Worm (Caenorhabditis elegans) whole organism, mixed stage, embryonic: ENCODE results near the gene daz-1.

Experiments
- blmp-1 ChIP-seq: fragments of 150-350 bp; optimal IDR thresholded peaks from 2 replicates; lab custom pipeline; 2014; ENCODE audit warnings: missing biosample characterization, missing genetic modification characterization
- ces-1 ChIP-seq: fragments of 150-350 bp; optimal IDR thresholded peaks from 2 replicates; lab custom pipeline; 2014; ENCODE audit warnings: missing biosample characterization, missing genetic modification reagents, missing genetic modification characterization
- drap-1 ChIP-seq: fragments of 200-800 bp; sonication (Bioruptor generic); optimal IDR thresholded peaks from 3 replicates; lab custom pipeline; 2018; ENCODE audit warnings: mild to moderate bottlenecking, missing genetic modification characterization, missing compliant biosample characterization
- elt-3 ChIP-seq: fragments of 150-350 bp; optimal IDR thresholded peaks from 2 replicates; lab custom pipeline; 2014; ENCODE audit warnings: missing biosample characterization, missing genetic modification characterization
- lin-32 ChIP-seq: fragments of 200-800 bp; sonication (Bioruptor generic); optimal IDR thresholded peaks from 2 replicates; lab custom pipeline; 2018; ENCODE audit warnings: mild to moderate bottlenecking, missing genetic modification characterization, missing compliant biosample characterization
- mab-5 ChIP-seq: fragments of 150-350 bp; optimal IDR thresholded peaks from 2 replicates; lab custom pipeline; 2014; ENCODE audit warnings: missing biosample characterization, missing genetic modification characterization
- mep-1 ChIP-seq: fragments of 150-350 bp; optimal IDR thresholded peaks from 2 replicates; lab custom pipeline; 2017; ENCODE audit warnings: missing biosample characterization, missing genetic modification reagents, missing genetic modification characterization, inconsistent platforms
- nhr-12 ChIP-seq: fragments of 150-350 bp; optimal IDR thresholded peaks from 2 replicates; lab custom pipeline; 2014; ENCODE audit warnings: missing biosample characterization, missing genetic modification characterization
- nhr-28 ChIP-seq: fragments of 150-350 bp; optimal IDR thresholded peaks from 2 replicates; lab custom pipeline; 2014; ENCODE audit warnings: missing biosample characterization, missing genetic modification characterization
- pha-4 ChIP-seq: fragments of 150-350 bp; optimal IDR thresholded peaks from 2 replicates; lab custom pipeline; 2018; ENCODE audit warnings: missing biosample characterization, missing genetic modification reagents, missing genetic modification characterization
- sem-2 ChIP-seq: fragments of 200-800 bp; sonication (Bioruptor generic); optimal IDR thresholded peaks from 2 replicates; lab custom pipeline; 2018; ENCODE audit warnings: mild to moderate bottlenecking, missing genetic modification characterization, missing compliant biosample characterization
- snpc-4 ChIP-seq: fragments of 150-350 bp; optimal IDR thresholded peaks from 2 replicates; lab custom pipeline; 2014; ENCODE audit warnings: missing biosample characterization, missing genetic modification characterization
- ztf-11 ChIP-seq: fragments of 150-350 bp; optimal IDR thresholded peaks from 2 replicates; lab custom pipeline; 2014; ENCODE audit warnings: missing biosample characterization, missing genetic modification characterization

DNA sequence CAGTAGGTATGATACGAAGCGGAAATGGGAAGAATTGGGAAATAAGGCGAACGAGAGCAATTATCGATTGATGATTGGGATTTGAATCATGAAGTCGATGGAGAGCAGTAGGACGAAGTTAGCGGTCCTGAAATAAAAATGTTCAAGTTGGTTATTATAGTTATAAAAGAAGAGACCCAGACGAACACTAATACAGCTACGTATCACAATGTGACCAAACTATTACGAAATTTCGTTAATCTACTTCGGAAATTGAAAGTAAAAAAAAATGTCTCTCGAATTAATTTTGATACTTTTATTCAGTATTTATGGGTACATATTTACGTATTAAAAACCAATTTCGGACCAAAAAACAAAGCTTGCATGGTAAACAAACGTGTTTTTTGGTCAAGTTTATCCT is 29.6 kb upstream of the daz-1 start:
- TF ChIP-seq drap-1 (GFP tag; lab: Kevin White, UChicago) (no peak), nhr-28 (tag; lab: Kevin White, UChicago) (no peak), ces-1 (GFP tag; lab: Kevin White, UChicago) (no peak), elt-3 (no peak), snpc-4 (tag; lab: Kevin White, UChicago) (no peak), lin-32 (GFP tag; lab: Kevin White, UChicago) (no peak), pha-4 (tag; lab: Kevin White, UChicago) (no peak), nhr-12 (tag; lab: Kevin White, UChicago) (no peak), sem-2 (no peak), blmp-1 (tag; lab: Kevin White, UChicago) (no peak), ztf-11 (tag; lab: Kevin White, UChicago) (no peak), mab-5 (tag; lab: Kevin White, UChicago) (no peak), mep-1 (tag; lab: Kevin White, UChicago) (no peak)
